Worm (Caenorhabditis elegans) whole organism, L1 larva: ENCODE results near the gene F41C6.6.

ENCODE experiments used
- C04F5.9 ChIP-seq: sonication (generic microtip); optimal IDR thresholded peaks from 2 replicates; lab custom pipeline; 2016; ENCODE audit warnings: missing genetic modification characterization, missing compliant biosample characterization
- C16A3.4 ChIP-seq: fragments of 150-350 bp; optimal IDR thresholded peaks from 2 replicates; lab custom pipeline; 2014; ENCODE audit warnings: missing biosample characterization, missing genetic modification characterization
- F16B12.6 ChIP-seq: fragments of 150-350 bp; optimal IDR thresholded peaks from 2 replicates; lab custom pipeline; 2014; ENCODE audit warnings: missing biosample characterization, missing genetic modification characterization
- alr-1 ChIP-seq: fragments of 200-800 bp; sonication (Bioruptor generic); optimal IDR thresholded peaks from 2 replicates; lab custom pipeline; 2018; ENCODE audit warnings: borderline replicate concordance, mild to moderate bottlenecking, missing genetic modification characterization, missing compliant biosample characterization
- ama-1 ChIP-seq: fragments of 150-350 bp; optimal IDR thresholded peaks from 2 replicates; lab custom pipeline; 2014
- ceh-63 ChIP-seq: fragments of 200-800 bp; sonication (Bioruptor generic); optimal IDR thresholded peaks from 2 replicates; lab custom pipeline; 2018; ENCODE audit warnings: mild to moderate bottlenecking, missing genetic modification characterization, missing compliant biosample characterization
- ceh-82 ChIP-seq, 3 experiments: fragments of 150-350 bp in 1 of 3; sonication (generic microtip) in 2 of 3; optimal IDR thresholded peaks; 2 replicates each; lab custom pipeline; 2014 to 2017; ENCODE audit warnings: missing biosample characterization in 3 of 3, missing genetic modification characterization in 3 of 3
- ceh-90 ChIP-seq: sonication (generic microtip); optimal IDR thresholded peaks from 2 replicates; lab custom pipeline; 2016; ENCODE audit warnings: missing genetic modification characterization, missing compliant biosample characterization
- ces-1 ChIP-seq: fragments of 150-350 bp; optimal IDR thresholded peaks from 2 replicates; lab custom pipeline; 2014; ENCODE audit warnings: missing biosample characterization, missing genetic modification reagents, missing genetic modification characterization
- dsc-1 ChIP-seq: sonication (generic microtip); optimal IDR thresholded peaks from 2 replicates; lab custom pipeline; 2016; ENCODE audit warnings: mild to moderate bottlenecking, missing genetic modification characterization, missing compliant biosample characterization
- efl-1 ChIP-seq, 4 experiments: fragments of 150-350 bp; optimal IDR thresholded peaks in 3 of 4; peaks in 1 of 4; 1 replicate in 1 of 4; 2 replicates in 3 of 4; lab custom pipeline; 2014; ENCODE audit warnings: missing biosample characterization in 2 of 4, missing genetic modification characterization in 2 of 4, missing genetic modification reagents in 2 of 4
- efl-3 ChIP-seq: fragments of 200-800 bp; sonication (Bioruptor generic); optimal IDR thresholded peaks from 2 replicates; lab custom pipeline; 2018; ENCODE audit warnings: mild to moderate bottlenecking, missing genetic modification characterization, missing compliant biosample characterization
- egl-27 ChIP-seq, 2 experiments: fragments of 150-350 bp in 1 of 2; sonication (generic microtip); optimal IDR thresholded peaks; 3 replicates each; lab custom pipeline; 2017 to 2018; ENCODE audit warnings: missing biosample characterization in 2 of 2, missing genetic modification characterization in 2 of 2, missing genetic modification reagents in 2 of 2
- elt-2 ChIP-seq: sonication (generic microtip); optimal IDR thresholded peaks from 2 replicates; lab custom pipeline; 2016; ENCODE audit warnings: missing genetic modification characterization, mild to moderate bottlenecking, inconsistent platforms, missing compliant biosample characterization, missing genetic modification reagents
- fkh-10 ChIP-seq: sonication (generic microtip); optimal IDR thresholded peaks from 2 replicates; lab custom pipeline; 2017; ENCODE audit warnings: missing biosample characterization, missing genetic modification reagents, missing genetic modification characterization
- fkh-4 ChIP-seq: sonication (generic microtip); optimal IDR thresholded peaks from 2 replicates; lab custom pipeline; 2016; ENCODE audit warnings: missing compliant biosample characterization, missing genetic modification characterization, borderline replicate concordance
- grh-1 ChIP-seq: fragments of 200-800 bp; sonication (Bioruptor generic); IDR thresholded peaks from 2 replicates; pipeline ENCODE4 v1.3.6; 2022; ENCODE audit warnings: missing genetic modification reagents, missing genetic modification characterization, missing compliant biosample characterization
- irx-1 ChIP-seq: sonication (generic microtip); optimal IDR thresholded peaks from 2 replicates; lab custom pipeline; 2016; ENCODE audit warnings: missing genetic modification characterization, missing compliant biosample characterization
- jun-1 ChIP-seq: fragments of 150-350 bp; optimal IDR thresholded peaks from 2 replicates; lab custom pipeline; 2014; ENCODE audit warnings: missing biosample characterization, missing genetic modification reagents, missing genetic modification characterization
- lin-13 ChIP-seq: fragments of 150-350 bp; optimal IDR thresholded peaks from 2 replicates; lab custom pipeline; 2014; ENCODE audit warnings: missing biosample characterization, missing genetic modification reagents, missing genetic modification characterization
- lin-14 ChIP-seq: fragments of 200-800 bp; sonication (Bioruptor generic); optimal IDR thresholded peaks from 2 replicates; lab custom pipeline; 2018; ENCODE audit warnings: mild to moderate bottlenecking, missing genetic modification characterization, moderate library complexity, missing compliant biosample characterization
- lin-15B ChIP-seq: fragments of 150-350 bp; sonication (generic microtip); optimal IDR thresholded peaks from 3 replicates; lab custom pipeline; 2014; ENCODE audit warnings: missing biosample characterization, missing genetic modification characterization
- lin-35 ChIP-seq, 2 experiments: fragments of 150-350 bp; optimal IDR thresholded peaks; 2 replicates each; lab custom pipeline; 2014; ENCODE audit warnings: missing biosample characterization in 2 of 2, missing genetic modification characterization in 2 of 2, missing genetic modification reagents in 2 of 2
- lir-3 ChIP-seq: sonication (generic microtip); optimal IDR thresholded peaks from 2 replicates; lab custom pipeline; 2016; ENCODE audit warnings: mild to moderate bottlenecking, missing genetic modification characterization, moderate library complexity, missing compliant biosample characterization; ENCODE audit not compliant: poor library complexity
- lsy-2 ChIP-seq, 2 experiments: fragments of 150-350 bp; optimal IDR thresholded peaks; 2 replicates each; lab custom pipeline; 2014; ENCODE audit warnings: missing biosample characterization in 2 of 2, missing genetic modification characterization in 2 of 2
- mef-2 ChIP-seq: fragments of 150-350 bp; optimal IDR thresholded peaks from 2 replicates; lab custom pipeline; 2014; ENCODE audit warnings: missing biosample characterization, missing genetic modification characterization
- nhr-20 ChIP-seq: sonication (generic microtip); optimal IDR thresholded peaks from 2 replicates; lab custom pipeline; 2016; ENCODE audit warnings: mild to moderate bottlenecking, missing genetic modification characterization, missing compliant biosample characterization
- nhr-71 ChIP-seq: sonication (generic microtip); optimal IDR thresholded peaks from 2 replicates; lab custom pipeline; 2016; ENCODE audit warnings: mild to moderate bottlenecking, missing genetic modification characterization, moderate library complexity, missing compliant biosample characterization
- nhr-84 ChIP-seq: sonication (generic microtip); optimal IDR thresholded peaks from 2 replicates; lab custom pipeline; 2017; ENCODE audit warnings: missing biosample characterization, missing genetic modification characterization
- nhr-90 ChIP-seq: sonication (generic microtip); optimal IDR thresholded peaks from 2 replicates; lab custom pipeline; 2016; ENCODE audit warnings: mild to moderate bottlenecking, missing genetic modification characterization, missing compliant biosample characterization; ENCODE audit not compliant: poor library complexity
- pqm-1 ChIP-seq: sonication (generic microtip); optimal IDR thresholded peaks from 3 replicates; lab custom pipeline; 2017; ENCODE audit warnings: missing biosample characterization, missing genetic modification characterization
- snu-23 ChIP-seq: sonication (generic microtip); optimal IDR thresholded peaks from 2 replicates; lab custom pipeline; 2016; ENCODE audit warnings: missing genetic modification characterization, missing compliant biosample characterization
- swsn-7 ChIP-seq: sonication (generic microtip); optimal IDR thresholded peaks from 2 replicates; lab custom pipeline; 2016; ENCODE audit warnings: missing genetic modification characterization, missing compliant biosample characterization
- tbx-2 ChIP-seq: sonication (generic microtip); optimal IDR thresholded peaks from 2 replicates; lab custom pipeline; 2016; ENCODE audit warnings: missing genetic modification characterization, missing compliant biosample characterization
- tlp-1 ChIP-seq: fragments of 150-350 bp; optimal IDR thresholded peaks from 2 replicates; lab custom pipeline; 2014; ENCODE audit warnings: missing biosample characterization, missing genetic modification characterization
- unc-86 ChIP-seq: sonication (generic microtip); optimal IDR thresholded peaks from 2 replicates; lab custom pipeline; 2016; ENCODE audit warnings: missing genetic modification characterization, missing compliant biosample characterization
- vab-15 ChIP-seq: sonication (generic microtip); optimal IDR thresholded peaks from 2 replicates; lab custom pipeline; 2017; ENCODE audit warnings: missing genotype, mild to moderate bottlenecking, missing genetic modification characterization, missing compliant biosample characterization
- zag-1 ChIP-seq: fragments of 150-350 bp; optimal IDR thresholded peaks from 2 replicates; lab custom pipeline; 2014; ENCODE audit warnings: missing biosample characterization, missing genetic modification characterization
- ztf-4 ChIP-seq: fragments of 150-350 bp; optimal IDR thresholded peaks from 2 replicates; lab custom pipeline; 2014; ENCODE audit warnings: missing biosample characterization, missing genetic modification characterization

The F41C6.6 gene

ce11 chrX:6916150-6916549, 34.5 kb upstream of the F41C6.6 start (continued):
- no peak for TF ChIP-seq nhr-90 (tag; lab: Kevin White, UChicago)
- TF ChIP-seq tbx-2 (tag; lab: Kevin White, UChicago) = peak; percentile 29
- no peak for TF ChIP-seq alr-1 (tag; lab: Kevin White, UChicago)
- no peak for TF ChIP-seq irx-1 (tag; lab: Kevin White, UChicago)
- no peak for TF ChIP-seq ces-1 (GFP tag; lab: Kevin White, UChicago)
- TF ChIP-seq lsy-2 (tag; optimal IDR thresholded peaks at IDR 0.05; lab: Kevin White, UChicago) = no peak
- no peak for TF ChIP-seq efl-3 (GFP tag; lab: Kevin White, UChicago)
- no peak for TF ChIP-seq F16B12.6 (tag; lab: Kevin White, UChicago)
- TF ChIP-seq egl-27 (tag; optimal IDR thresholded peaks at IDR 0.05; lab: Kevin White, UChicago) = no peak
- no peak for TF ChIP-seq vab-15

- no peak for TF ChIP-seq C16A3.4 (tag; lab: Kevin White, UChicago)
- TF ChIP-seq dsc-1 (tag; lab: Kevin White, UChicago) = peak; percentile 33
- no peak for TF ChIP-seq efl-1 (optimal IDR thresholded peaks at IDR 0.05; lab: Kevin White, UChicago)
- peak in 1 of 2 experiments; percentile 22 for TF ChIP-seq efl-1 (GFP tag; optimal IDR thresholded peaks at IDR 0.05 in 1 of 2; lab: Kevin White, UChicago)
- TF ChIP-seq, all 84 proteins: peak for 2
These were observed 33.6 kb upstream of the F41C6.6 start for ce11 chrX:6915279-6915678.

- TF ChIP-seq ama-1 (lab: Kevin White, UChicago) (no peak), lsy-2 (tag; optimal IDR thresholded peaks at IDR 0.05; lab: Kevin White, UChicago) (no peak), zag-1 (tag; lab: Kevin White, UChicago) (no peak), nhr-84 (tag; lab: Kevin White, UChicago) (no peak), tlp-1 (tag; lab: Kevin White, UChicago) (no peak), unc-86 (tag; lab: Kevin White, UChicago) (no peak), nhr-71 (tag; lab: Kevin White, UChicago) (no peak)
These were observed 32.3 kb upstream of the F41C6.6 start, which contains the start of gene nhx-4 for ce11 chrX:6913989-6914388. nhx-4 (plus strand) TSS chrX:6914289.

DNA sequence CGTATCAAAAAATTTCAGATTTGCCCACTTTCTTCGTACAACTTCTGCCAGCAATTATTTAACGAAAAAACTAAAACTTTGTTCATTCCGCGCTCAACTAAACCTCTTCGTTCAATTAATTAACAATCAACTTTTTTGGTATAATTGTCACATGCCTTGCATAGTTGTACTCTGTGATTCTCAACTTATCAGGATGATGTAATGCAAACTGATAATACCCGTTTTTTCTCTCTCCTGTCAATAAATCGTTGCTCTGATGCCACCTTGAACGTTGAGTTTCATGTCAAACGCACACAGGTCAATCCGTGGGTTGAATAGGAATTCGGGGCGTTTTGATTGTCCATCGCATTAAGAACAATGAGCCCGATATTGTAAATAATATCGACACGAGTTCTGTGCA, 23.9 kb upstream of the F41C6.6 start:
- TF ChIP-seq C04F5.9 (tag; lab: Kevin White, UChicago) (no peak), lin-35 (GFP tag; optimal IDR thresholded peaks at IDR 0.05; lab: Kevin White, UChicago) (peak in 1 of 2 experiments; percentile 32), lsy-2 (tag; optimal IDR thresholded peaks at IDR 0.05; lab: Kevin White, UChicago) (no peak), ceh-82 (tag; optimal IDR thresholded peaks at IDR 0.05; lab: Kevin White, UChicago) (no peak), elt-2 (tag; lab: Kevin White, UChicago) (peak; percentile 77), nhr-90 (tag; lab: Kevin White, UChicago) (peak; percentile 14), lin-13 (GFP tag; lab: Kevin White, UChicago) (no peak), fkh-10 (GFP tag; lab: Kevin White, UChicago) (no peak)

- peak; percentile 24 for TF ChIP-seq lin-14 (GFP tag; lab: Kevin White, UChicago)
- no peak for TF ChIP-seq efl-1 (optimal IDR thresholded peaks at IDR 0.05; lab: Kevin White, UChicago)
- peak in 1 of 2 experiments; percentile 44 for TF ChIP-seq efl-1 (GFP tag; optimal IDR thresholded peaks at IDR 0.05 in 1 of 2; lab: Kevin White, UChicago)
- TF ChIP-seq fkh-4 (tag; lab: Kevin White, UChicago) = no peak
These were observed 22.5 kb upstream of the F41C6.6 start, which contains the start of gene sid-5 for ce11 chrX:6904064-6904771. sid-5 (plus strand) TSS chrX:6904721.

DNA sequence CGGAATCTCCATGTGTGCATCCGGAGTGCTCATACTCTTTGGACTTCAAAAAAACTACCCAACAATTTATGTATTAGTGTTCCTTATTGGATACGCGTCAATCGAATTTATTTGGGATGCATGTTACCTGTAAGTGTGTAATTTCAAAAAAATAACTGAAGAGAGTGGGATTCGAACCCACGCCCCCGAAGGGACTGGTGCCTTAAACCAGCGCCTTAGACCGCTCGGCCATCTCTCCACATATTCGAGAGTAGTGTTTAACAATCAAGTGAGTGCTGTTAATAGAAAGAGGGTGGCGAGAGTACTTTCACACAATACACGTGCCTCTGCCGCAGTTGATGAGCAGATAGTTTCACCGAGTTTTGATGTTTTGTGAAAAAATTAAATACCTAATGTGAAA, 21.3 kb upstream of the F41C6.6 start:
- TF ChIP-seq lin-15B (no peak), zag-1 (tag; lab: Kevin White, UChicago) (no peak), jun-1 (tag; lab: Kevin White, UChicago) (no peak), snu-23 (GFP tag; lab: Kevin White, UChicago) (peak; percentile 73), pqm-1 (tag; lab: Kevin White, UChicago) (no peak), F16B12.6 (tag; lab: Kevin White, UChicago) (no peak), egl-27 (tag; optimal IDR thresholded peaks at IDR 0.05; lab: Kevin White, UChicago) (no peak), ztf-4 (no peak), nhr-20 (tag; lab: Kevin White, UChicago) (peak; percentile 62), swsn-7 (tag; lab: Kevin White, UChicago) (peak; percentile 51), nhr-84 (tag; lab: Kevin White, UChicago) (no peak), grh-1 (GFP tag; lab: Robert Waterston, UW) (no peak), mef-2 (no peak), ceh-63 (GFP tag; lab: Kevin White, UChicago) (no peak), lir-3 (peak; percentile 36), C16A3.4 (tag; lab: Kevin White, UChicago) (peak; percentile 68), C04F5.9 (tag; lab: Kevin White, UChicago) (no peak), ceh-90 (tag; lab: Kevin White, UChicago) (no peak)
